Worm (Caenorhabditis elegans): ENCODE results near the gene lgc-12.

Gene lgc-12

DNA sequence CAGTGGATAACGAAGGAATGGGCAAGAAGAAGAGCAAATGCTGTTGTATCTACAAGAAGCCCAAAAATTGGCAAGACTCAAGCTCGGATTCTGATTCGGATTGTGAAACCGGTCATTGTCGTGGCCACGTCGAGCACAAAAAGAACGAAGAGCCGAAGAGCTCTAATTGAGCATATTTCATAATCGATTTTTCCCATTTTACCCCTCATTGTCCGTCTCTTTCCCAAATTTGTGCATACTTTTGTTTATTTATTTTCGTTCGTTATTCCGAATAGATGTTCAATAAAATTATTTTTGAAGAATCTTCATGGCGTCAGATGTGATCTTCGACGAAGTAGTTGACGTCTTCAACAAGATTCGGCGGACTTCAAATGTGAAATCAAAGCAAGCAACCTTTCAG lies 40.8 kb upstream of the lgc-12 start, which contains the start of gene lig-4:
Gene lig-4, plus strand, starts transcription at position 301 of the 400 bp plus-strand sequence.
- TF ChIP-seq nhr-237 (tag; optimal IDR thresholded peaks at IDR 0.05) (no peak), sma-3 (GFP tag; optimal IDR thresholded peaks at IDR 0.05) (no peak)

DNA sequence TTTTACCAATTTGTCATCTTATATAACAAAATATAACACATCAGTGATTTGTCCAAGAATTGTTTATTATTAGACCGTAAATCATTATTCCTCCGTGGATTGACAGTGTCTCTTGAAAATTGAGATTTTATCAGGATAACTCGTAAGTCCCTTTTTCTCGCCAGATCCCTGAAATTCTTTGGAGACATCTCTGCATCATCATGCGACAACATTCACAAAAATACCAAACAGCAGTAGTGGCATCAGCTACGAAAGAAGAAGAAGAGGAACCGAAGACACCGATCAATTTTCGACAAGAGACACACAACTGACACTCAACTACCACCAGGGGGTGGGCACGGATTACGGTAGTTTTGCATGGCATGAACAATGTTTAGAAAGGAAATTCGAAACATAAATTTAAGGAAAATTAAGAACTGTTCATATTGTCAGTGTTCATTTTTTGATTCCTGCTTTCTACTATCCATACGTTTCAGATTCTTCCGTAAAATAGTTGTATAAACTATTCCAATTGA lies 37.1 kb upstream of the lgc-12 start:
- TF ChIP-seq nhr-237 (tag; optimal IDR thresholded peaks at IDR 0.05) (no peak), blmp-1 (tag; optimal IDR thresholded peaks at IDR 0.05; ENCODE audit: insufficient read depth) (no peak), fos-1 (tag; optimal IDR thresholded peaks at IDR 0.05) (no peak), alr-1 (tag; optimal IDR thresholded peaks at IDR 0.05) (no peak), unc-55 (GFP tag; optimal IDR thresholded peaks at IDR 0.05) (peak; percentile 18), nhr-129 (tag; optimal IDR thresholded peaks at IDR 0.05) (peak; percentile 46), lsy-2 (tag; optimal IDR thresholded peaks at IDR 0.05) (peak; percentile 17 to 86), nhr-77 (tag; optimal IDR thresholded peaks at IDR 0.05) (no peak), aly-2 (tag; optimal IDR thresholded peaks at IDR 0.05) (no peak), ceh-16 (tag; optimal IDR thresholded peaks at IDR 0.05) (no peak), ztf-4 (tag; optimal IDR thresholded peaks at IDR 0.05) (no peak), lin-13 (GFP tag; optimal IDR thresholded peaks at IDR 0.05) (no peak), nhr-23 (tag; optimal IDR thresholded peaks at IDR 0.05) (no peak), elt-3 (tag; optimal IDR thresholded peaks at IDR 0.05) (no peak), mdl-1 (tag; optimal IDR thresholded peaks at IDR 0.05) (no peak), C34F6.9 (tag; optimal IDR thresholded peaks at IDR 0.05) (no peak), mab-5 (tag; optimal IDR thresholded peaks at IDR 0.05) (peak; percentile 63), nhr-11 (tag; optimal IDR thresholded peaks at IDR 0.05) (no peak), egl-27 (tag; optimal IDR thresholded peaks at IDR 0.05) (no peak)

DNA sequence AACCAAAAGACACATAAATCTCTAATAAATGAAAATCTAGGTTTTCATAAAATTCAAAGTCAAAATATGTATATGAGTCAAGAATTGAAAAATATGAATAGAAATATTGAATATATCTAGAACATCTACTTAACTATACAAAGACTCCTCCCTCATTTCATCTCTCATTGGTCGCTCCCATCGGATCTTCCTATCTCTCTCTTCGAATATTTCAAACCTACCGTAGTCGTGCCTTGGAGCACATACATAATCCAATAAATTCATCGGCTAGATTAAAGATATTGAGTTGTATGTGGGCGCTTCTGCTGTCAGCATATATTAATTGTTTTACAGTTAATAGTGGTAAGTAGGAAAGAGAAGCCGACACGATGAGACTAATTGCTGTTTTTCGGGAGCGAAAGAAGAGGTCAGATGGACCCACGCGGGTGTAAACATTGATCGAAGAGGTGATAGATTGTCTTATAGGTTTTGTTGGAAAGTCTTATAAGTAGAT lies 35.0 kb upstream of the lgc-12 start:
- TF ChIP-seq Y55F3AM.14 (GFP tag; optimal IDR thresholded peaks at IDR 0.05): no peak
- TF ChIP-seq lsy-2 (tag; optimal IDR thresholded peaks at IDR 0.05): peak in 1 of 2 experiments; percentile 64

ce11 chrIII:7530108-7530507 lies 31.9 kb upstream of the lgc-12 start:
- TF ChIP-seq nhr-77 (tag; optimal IDR thresholded peaks at IDR 0.05) (no peak), mab-5 (tag; optimal IDR thresholded peaks at IDR 0.05) (peak; percentile 8)

- TF ChIP-seq nhr-21 (tag; optimal IDR thresholded peaks at IDR 0.05) (no peak), lsy-2 (tag; optimal IDR thresholded peaks at IDR 0.05) (peak in 1 of 2 experiments; percentile 19), mdl-1 (tag; optimal IDR thresholded peaks at IDR 0.05) (no peak)
Observed at ce11 chrIII:7530830-7531229, 31.1 kb upstream of the lgc-12 start.

DNA sequence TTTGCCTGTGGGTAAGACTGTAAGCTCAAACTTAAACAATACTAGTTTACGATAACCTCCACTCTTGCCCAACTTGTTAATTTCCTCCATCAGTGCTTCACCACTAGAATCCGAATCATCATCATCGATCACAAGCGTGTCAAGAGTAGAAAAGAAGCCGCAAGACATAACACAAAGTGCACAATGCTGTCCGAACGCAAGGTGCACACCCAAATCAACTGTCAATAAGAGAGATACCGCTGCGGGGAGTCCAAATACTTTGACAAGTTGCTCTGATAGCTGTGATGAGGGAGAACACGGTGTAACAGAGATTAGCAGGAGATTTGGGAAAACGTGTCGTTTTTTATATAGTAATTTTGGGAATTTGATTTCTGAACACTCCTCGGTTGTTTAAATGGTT lies 30.6 kb upstream of the lgc-12 start:
- TF ChIP-seq lsy-2 (tag; optimal IDR thresholded peaks at IDR 0.05) (no peak), lin-39 (tag; optimal IDR thresholded peaks at IDR 0.05) (no peak), nhr-11 (tag; optimal IDR thresholded peaks at IDR 0.05) (no peak), unc-39 (tag; optimal IDR thresholded peaks at IDR 0.05) (no peak), peb-1 (tag; optimal IDR thresholded peaks at IDR 0.05) (no peak), sma-9 (GFP tag; optimal IDR thresholded peaks at IDR 0.05) (no peak), sma-9 (tag; optimal IDR thresholded peaks at IDR 0.05) (no peak), ceh-16 (tag; optimal IDR thresholded peaks at IDR 0.05) (no peak), nhr-25 (tag; optimal IDR thresholded peaks at IDR 0.05) (no peak), R02D3.7 (tag; optimal IDR thresholded peaks at IDR 0.05) (no peak), mbf-1 (tag; optimal IDR thresholded peaks at IDR 0.05) (no peak), zag-1 (tag; optimal IDR thresholded peaks at IDR 0.05) (no peak), nhr-6 (tag; optimal IDR thresholded peaks at IDR 0.05) (no peak), unc-55 (GFP tag; optimal IDR thresholded peaks at IDR 0.05) (no peak), elt-3 (tag; optimal IDR thresholded peaks at IDR 0.05) (no peak), ama-1 (optimal IDR thresholded peaks at IDR 0.05) (no peak)

Measured in whole organism, L2 larva.